Fruit fly (Drosophila melanogaster) whole organism, embryonic: Measurements from ENCODE around the gene CG9676.

ENCODE experiments used
- Adf1 ChIP-seq: fragments of 200-800 bp; sonication (Bioruptor generic); IDR thresholded peaks from 2 replicates; pipeline ENCODE4 v1.3.6; 2022; ENCODE audit warnings: missing biosample characterization, missing genetic modification characterization
- CG10147 ChIP-seq: fragments of 200-800 bp; sonication (Bioruptor generic); optimal IDR thresholded peaks from 2 replicates; lab custom pipeline; 2019; ENCODE audit warnings: missing biosample characterization, mild to moderate bottlenecking, missing genetic modification characterization, moderate library complexity
- CG10267 ChIP-seq: fragments of 200-800 bp; sonication (Bioruptor generic); optimal IDR thresholded peaks from 2 replicates; lab custom pipeline; 2018; ENCODE audit warnings: missing biosample characterization, mild to moderate bottlenecking, missing genetic modification characterization, moderate library complexity
- CG10366 ChIP-seq: fragments of 200-800 bp; sonication (Bioruptor generic); IDR thresholded peaks from 2 replicates; pipeline ENCODE4 v1.3.6; 2022; ENCODE audit warnings: missing biosample characterization, missing genetic modification characterization
- CG12659 ChIP-seq: fragments of 200-800 bp; sonication (Bioruptor generic); optimal IDR thresholded peaks from 3 replicates; lab custom pipeline; 2017; ENCODE audit warnings: mild to moderate bottlenecking, missing biosample characterization, missing genetic modification reagents, missing genetic modification characterization
- CG12769 ChIP-seq: fragments of 200-800 bp; sonication (Bioruptor generic); optimal IDR thresholded peaks from 2 replicates; lab custom pipeline; 2019; ENCODE audit warnings: missing biosample characterization, mild to moderate bottlenecking, missing genetic modification characterization, moderate library complexity
- CG13123 ChIP-seq: fragments of 200-800 bp; sonication (Bioruptor generic); optimal IDR thresholded peaks from 2 replicates; lab custom pipeline; 2016; ENCODE audit warnings: missing biosample characterization, missing genetic modification characterization
- CG14050 ChIP-seq: fragments of 200-800 bp; sonication (Bioruptor generic); IDR thresholded peaks from 3 replicates; pipeline ENCODE4 v1.3.6; 2022; ENCODE audit warnings: missing biosample characterization, missing genetic modification characterization
- CG14441 ChIP-seq: fragments of 200-800 bp; sonication (Bioruptor generic); IDR thresholded peaks from 2 replicates; pipeline ENCODE4 v1.3.6; 2022; ENCODE audit warnings: missing biosample characterization, missing genetic modification characterization
- CG15011 ChIP-seq: fragments of 200-800 bp; sonication (Bioruptor generic); optimal IDR thresholded peaks from 3 replicates; lab custom pipeline; 2018; ENCODE audit warnings: missing biosample characterization, mild to moderate bottlenecking, missing genetic modification characterization
- CG18011 ChIP-seq: fragments of 200-800 bp; sonication (Bioruptor generic); optimal IDR thresholded peaks from 2 replicates; lab custom pipeline; 2017; ENCODE audit warnings: missing biosample characterization, missing genetic modification characterization, mild to moderate bottlenecking, moderate library complexity, missing genotype
- CG2116 ChIP-seq: fragments of 200-800 bp; sonication (Bioruptor generic); optimal IDR thresholded peaks from 3 replicates; lab custom pipeline; 2018; ENCODE audit warnings: missing biosample characterization, mild to moderate bottlenecking, missing genetic modification characterization
- CG2120 ChIP-seq: fragments of 200-800 bp; sonication (Bioruptor generic); optimal IDR thresholded peaks from 3 replicates; lab custom pipeline; 2016; ENCODE audit warnings: missing biosample characterization, missing genetic modification characterization
- CG2889 ChIP-seq: fragments of 200-800 bp; sonication (Bioruptor generic); IDR thresholded peaks from 3 replicates; pipeline ENCODE4 v1.3.6; 2022; ENCODE audit warnings: missing biosample characterization, missing genetic modification characterization
- CG32767 ChIP-seq: fragments of 200-800 bp; sonication (Bioruptor generic); IDR thresholded peaks from 2 replicates; pipeline ENCODE4 v1.3.6; 2022; ENCODE audit warnings: missing biosample characterization, missing genetic modification characterization
- CG34224 ChIP-seq: fragments of 200-800 bp; sonication (Bioruptor generic); IDR thresholded peaks from 3 replicates; pipeline ENCODE4 v1.3.6; 2022; ENCODE audit warnings: missing biosample characterization, missing genetic modification characterization; ENCODE audit not compliant: partially characterized antibody
- CG3726 ChIP-seq: fragments of 200-800 bp; sonication (Bioruptor generic); IDR thresholded peaks from 3 replicates; pipeline ENCODE4, ENCODE4 v1.3.6; 2022; ENCODE audit warnings: missing biosample characterization, missing genetic modification characterization
- CG3838 ChIP-seq: fragments of 200-800 bp; sonication (Bioruptor generic); optimal IDR thresholded peaks from 3 replicates; lab custom pipeline; 2016; ENCODE audit warnings: missing biosample characterization, missing genetic modification characterization
- CG4424 ChIP-seq: fragments of 200-800 bp; sonication (Bioruptor generic); optimal IDR thresholded peaks from 3 replicates; lab custom pipeline; 2016; ENCODE audit warnings: missing biosample characterization, missing genetic modification characterization
- CG4707 ChIP-seq: fragments of 200-800 bp; sonication (Bioruptor generic); optimal IDR thresholded peaks from 2 replicates; lab custom pipeline; 2018; ENCODE audit warnings: missing biosample characterization, mild to moderate bottlenecking, missing genetic modification characterization, moderate library complexity
- CG8944 ChIP-seq: fragments of 200-800 bp; sonication (Bioruptor generic); optimal IDR thresholded peaks from 3 replicates; lab custom pipeline; 2016; ENCODE audit warnings: missing biosample characterization, missing genetic modification characterization
- CG9215 ChIP-seq: fragments of 200-800 bp; sonication (Bioruptor generic); IDR thresholded peaks from 2 replicates; pipeline ENCODE4 v1.3.6; 2022; ENCODE audit warnings: missing biosample characterization, missing genetic modification characterization
- CTCF ChIP-seq: fragments of 200-800 bp; sonication (Bioruptor generic); optimal IDR thresholded peaks from 2 replicates; lab custom pipeline; 2017; ENCODE audit warnings: missing biosample characterization, mild to moderate bottlenecking, missing genetic modification characterization, moderate library complexity
- Chrac-16 ChIP-seq: fragments of 200-800 bp; sonication (Bioruptor generic); optimal IDR thresholded peaks from 3 replicates; lab custom pipeline; 2016; ENCODE audit warnings: missing biosample characterization, missing genetic modification characterization
- Dll ChIP-seq: fragments of 200-800 bp; sonication (Bioruptor generic); IDR thresholded peaks from 4 replicates; pipeline ENCODE4 v1.3.6; 2022; ENCODE audit warnings: missing biosample characterization, missing genetic modification characterization; ENCODE audit not compliant: partially characterized antibody
- Fer2 ChIP-seq: fragments of 200-800 bp; sonication (Bioruptor generic); optimal IDR thresholded peaks from 2 replicates; lab custom pipeline; 2018; ENCODE audit warnings: missing biosample characterization, mild to moderate bottlenecking, missing genetic modification characterization, moderate library complexity
- Gsc ChIP-seq: fragments of 200-800 bp; sonication (Bioruptor generic); IDR thresholded peaks from 2 replicates; pipeline ENCODE4 v1.3.6; 2022; ENCODE audit warnings: missing biosample characterization, missing genetic modification characterization
- H2.0 ChIP-seq: fragments of 200-800 bp; sonication (Bioruptor generic); IDR thresholded peaks from 2 replicates; pipeline ENCODE4 v1.3.6; 2022; ENCODE audit warnings: missing biosample characterization, missing genetic modification characterization
- MTF-1 ChIP-seq: fragments of 200-800 bp; sonication (Bioruptor generic); optimal IDR thresholded peaks from 2 replicates; lab custom pipeline; 2018; ENCODE audit warnings: missing biosample characterization, mild to moderate bottlenecking, missing genetic modification characterization, borderline replicate concordance
- Med ChIP-seq: fragments of 200-800 bp; sonication (Bioruptor generic); peaks from one replicate; lab custom pipeline; 2016; ENCODE audit warnings: missing biosample characterization, missing genetic modification characterization, mild to moderate bottlenecking, inconsistent platforms, moderate library complexity
- Mrtf ChIP-seq: fragments of 200-800 bp; sonication (Bioruptor generic); IDR thresholded peaks from 3 replicates; pipeline ENCODE4 v1.3.6; 2022; ENCODE audit warnings: missing biosample characterization, missing genetic modification characterization
- PHDP ChIP-seq: fragments of 200-800 bp; sonication (Bioruptor generic); optimal IDR thresholded peaks from 3 replicates; lab custom pipeline; 2018; ENCODE audit warnings: missing biosample characterization, mild to moderate bottlenecking, missing genetic modification characterization, moderate library complexity
- Ravus ChIP-seq: fragments of 200-800 bp; sonication (Bioruptor generic); IDR thresholded peaks from 2 replicates; pipeline ENCODE4 v1.3.6; 2022; ENCODE audit warnings: missing biosample characterization, missing genetic modification characterization
- Xrp1 ChIP-seq: fragments of 200-800 bp; sonication (Bioruptor generic); IDR thresholded peaks from 2 replicates; pipeline ENCODE4 v1.3.6; 2022; ENCODE audit warnings: missing biosample characterization, missing genetic modification characterization
- amos ChIP-seq: fragments of 200-800 bp; sonication (Bioruptor generic); IDR thresholded peaks from 2 replicates; pipeline ENCODE4 v1.3.6; 2022; ENCODE audit warnings: missing biosample characterization, missing genetic modification characterization; ENCODE audit not compliant: partially characterized antibody
- ash1 ChIP-seq: fragments of 200-800 bp; sonication (Bioruptor generic); optimal IDR thresholded peaks from 2 replicates; lab custom pipeline; 2018; ENCODE audit warnings: missing biosample characterization, mild to moderate bottlenecking, missing genetic modification characterization
- az2 ChIP-seq: fragments of 200-800 bp; sonication (Bioruptor generic); optimal IDR thresholded peaks from 3 replicates; lab custom pipeline; 2016; ENCODE audit warnings: missing biosample characterization, missing genetic modification characterization
- br ChIP-seq: fragments of >200 bp; optimal IDR thresholded peaks from 2 replicates; lab custom pipeline; 2017
- crp ChIP-seq, 2 experiments: fragments of 200-800 bp; sonication (Bioruptor generic); optimal IDR thresholded peaks; 2 replicates in 1 of 2; 3 replicates in 1 of 2; lab custom pipeline; 2017; ENCODE audit warnings: missing biosample characterization in 2 of 2, missing genetic modification characterization in 2 of 2, mild to moderate bottlenecking in 1 of 2, moderate library complexity in 1 of 2
- dimm ChIP-seq: fragments of 200-800 bp; sonication (Bioruptor generic); IDR thresholded peaks from 2 replicates; pipeline ENCODE4 v1.3.6; 2022; ENCODE audit warnings: missing biosample characterization, missing genetic modification characterization
- dm ChIP-seq: fragments of 200-800 bp; sonication (Bioruptor generic); optimal IDR thresholded peaks from 3 replicates; lab custom pipeline; 2016; ENCODE audit warnings: missing biosample characterization, missing genetic modification characterization
- exex ChIP-seq: fragments of 200-800 bp; sonication (Bioruptor generic); optimal IDR thresholded peaks from 4 replicates; lab custom pipeline; 2018; ENCODE audit warnings: missing biosample characterization, mild to moderate bottlenecking, missing genetic modification characterization, moderate library complexity
- eyg ChIP-seq: fragments of 200-800 bp; sonication (Bioruptor generic); optimal IDR thresholded peaks from 3 replicates; lab custom pipeline; 2016; ENCODE audit warnings: missing biosample characterization, missing genetic modification characterization
- gem ChIP-seq: fragments of 200-800 bp; sonication (Bioruptor generic); optimal IDR thresholded peaks from 2 replicates; lab custom pipeline; 2019; ENCODE audit warnings: missing biosample characterization, mild to moderate bottlenecking, missing genetic modification characterization, moderate library complexity
- inv ChIP-seq: fragments of 200-800 bp; sonication (Bioruptor generic); IDR thresholded peaks from 2 replicates; pipeline ENCODE4 v1.3.6; 2022; ENCODE audit warnings: missing biosample characterization, missing genetic modification characterization; ENCODE audit not compliant: partially characterized antibody
- lov ChIP-seq, 2 experiments: fragments of 200-800 bp in 1 of 2; fragments of >200 bp in 1 of 2; sonication (Bioruptor generic) in 1 of 2; IDR thresholded peaks in 1 of 2; optimal IDR thresholded peaks in 1 of 2; 2 replicates in 1 of 2; 3 replicates in 1 of 2; pipeline versions ENCODE4 v1.3.6 to Lab custom; 2017 to 2022; ENCODE audit warnings: missing biosample characterization in 1 of 2, missing genetic modification characterization in 1 of 2
- nerfin-2 ChIP-seq: fragments of 200-800 bp; sonication (Bioruptor generic); IDR thresholded peaks from 2 replicates; pipeline ENCODE4 v1.3.6; 2022; ENCODE audit warnings: missing biosample characterization, missing genetic modification characterization; ENCODE audit not compliant: partially characterized antibody
- row ChIP-seq: fragments of 200-800 bp; sonication (Bioruptor generic); IDR thresholded peaks from 3 replicates; pipeline ENCODE4 v1.3.6; 2022; ENCODE audit warnings: missing biosample characterization, missing genetic modification characterization
- seq ChIP-seq: fragments of 200-800 bp; sonication (Bioruptor generic); IDR thresholded peaks from 2 replicates; pipeline ENCODE4 v1.3.6; 2022; ENCODE audit warnings: missing biosample characterization, missing genetic modification characterization
- sug ChIP-seq: fragments of 200-800 bp; optimal IDR thresholded peaks from 2 replicates; lab custom pipeline; 2019; ENCODE audit warnings: missing biosample characterization, mild to moderate bottlenecking, missing genetic modification characterization, moderate library complexity
- tx ChIP-seq: fragments of 200-800 bp; sonication (Bioruptor generic); optimal IDR thresholded peaks from 2 replicates; lab custom pipeline; 2016; ENCODE audit warnings: missing biosample characterization, missing genetic modification characterization

Gene CG9676

dm6 chrX:16683765-16684164 lies 16.2 kb downstream of the CG9676 start, which contains the start of gene Axs (continued):
- TF ChIP-seq CG12659 (GFP tag; lab: Kevin White, UChicago) (peak; percentile 50), inv (GFP tag; lab: Robert Waterston, UW) (peak; percentile 67), lov (optimal IDR thresholded peaks at IDR 0.05; lab: Kevin White, UChicago) (no peak), lov (GFP tag; IDR thresholded peaks at IDR 0.05; lab: Robert Waterston, UW) (no peak), CG8944 (GFP tag; lab: Kevin White, UChicago) (no peak), eyg (no peak), PHDP (tag; lab: Kevin White, UChicago) (no peak), CG13123 (GFP tag; lab: Kevin White, UChicago) (no peak), ash1 (GFP tag; lab: Kevin White, UChicago) (no peak), Gsc (GFP tag; lab: Robert Waterston, UW) (no peak), CG34224 (GFP tag; lab: Robert Waterston, UW) (0 out of 3 replicates have a peak, but pooled peaks have one; percentile 35), CG10147 (GFP tag; lab: Kevin White, UChicago) (no peak), CG15011 (GFP tag; lab: Kevin White, UChicago) (no peak), CG10267 (tag; lab: Kevin White, UChicago) (peak; percentile 41), CG2120 (GFP tag; lab: Kevin White, UChicago) (peak; percentile 50), tx (GFP tag; lab: Kevin White, UChicago) (peak; percentile 30), br (lab: Kevin White, UChicago) (no peak), MTF-1 (GFP tag; lab: Kevin White, UChicago) (peak; percentile 19), Xrp1 (no peak), CG32767 (GFP tag; lab: Robert Waterston, UW) (no peak), CG14441 (GFP tag; lab: Robert Waterston, UW) (no peak), CG18011 (GFP tag; lab: Kevin White, UChicago) (peak; percentile 4), nerfin-2 (GFP tag; lab: Robert Waterston, UW) (peak; percentile 52), CG12769 (peak; percentile 16), H2.0 (GFP tag; lab: Robert Waterston, UW) (no peak), sug (tag; lab: Kevin White, UChicago) (peak; percentile 31), dm (peak; percentile 40), CG4424 (GFP tag; lab: Kevin White, UChicago) (no peak), amos (GFP tag; lab: Robert Waterston, UW) (peak; percentile 77), CG3838 (GFP tag; lab: Kevin White, UChicago) (no peak), Mrtf (GFP tag; lab: Robert Waterston, UW) (no peak), dimm (GFP tag; lab: Robert Waterston, UW) (no peak), seq (GFP tag; lab: Robert Waterston, UW) (no peak), CG9215 (GFP tag; lab: Robert Waterston, UW) (no peak), CG10366 (GFP tag; lab: Robert Waterston, UW) (no peak), Fer2 (tag; lab: Kevin White, UChicago) (no peak), CTCF (GFP tag; lab: Kevin White, UChicago) (peak; percentile 21), CG4707 (GFP tag; lab: Kevin White, UChicago) (no peak), Adf1 (no peak), az2 (GFP tag; lab: Kevin White, UChicago) (no peak), CG3726 (GFP tag; lab: Robert Waterston, UW) (no peak), gem (tag; lab: Kevin White, UChicago) (peak; percentile 17), Dll (GFP tag; lab: Robert Waterston, UW) (peak; percentile 62; the same call in 2 of the 4 replicates), CG2116 (peak; percentile 85), Chrac-16 (no peak), row (GFP tag; lab: Robert Waterston, UW) (peak; percentile 49; the same call in 1 of the 3 replicates), CG14050 (no peak), Med (peak; percentile 89), exex (no peak), CG2889 (no peak), crp (GFP tag; optimal IDR thresholded peaks at IDR 0.05; lab: Kevin White, UChicago) (peak in 1 of 2 experiments; percentile 32), Ravus (no peak)
